Fruit fly (Drosophila melanogaster) whole organism, embryonic: ENCODE measurements around the gene CG15446.

Experiments
- Awh ChIP-seq: fragments of 200-800 bp; sonication (Bioruptor generic); IDR thresholded peaks from 2 replicates; pipeline ENCODE4, ENCODE4 v1.3.6; 2022; ENCODE audit warnings: missing biosample characterization, missing genetic modification characterization
- CG1024 ChIP-seq: fragments of 200-800 bp; sonication (Bioruptor generic); IDR thresholded peaks from 2 replicates; pipeline ENCODE4 v1.3.6; 2022; ENCODE audit warnings: missing biosample characterization, missing genetic modification characterization
- CG10274 ChIP-seq: fragments of 200-800 bp; sonication (Bioruptor generic); optimal IDR thresholded peaks from 3 replicates; lab custom pipeline; 2017; ENCODE audit warnings: missing biosample characterization, mild to moderate bottlenecking, missing genetic modification characterization
- CG11093 ChIP-seq: fragments of 200-800 bp; sonication (Bioruptor generic); IDR thresholded peaks from 3 replicates; pipeline ENCODE4 v1.3.6; 2022; ENCODE audit warnings: missing biosample characterization, missing genetic modification characterization
- CG12236 ChIP-seq: fragments of 200-800 bp; sonication (Bioruptor generic); optimal IDR thresholded peaks from 2 replicates; lab custom pipeline; 2016; ENCODE audit warnings: missing biosample characterization, missing genetic modification characterization
- CG13123 ChIP-seq: fragments of 200-800 bp; sonication (Bioruptor generic); optimal IDR thresholded peaks from 2 replicates; lab custom pipeline; 2016; ENCODE audit warnings: missing biosample characterization, missing genetic modification characterization
- CG14050 ChIP-seq: fragments of 200-800 bp; sonication (Bioruptor generic); IDR thresholded peaks from 3 replicates; pipeline ENCODE4 v1.3.6; 2022; ENCODE audit warnings: missing biosample characterization, missing genetic modification characterization
- CG16863 ChIP-seq: fragments of 200-800 bp; sonication (Bioruptor generic); optimal IDR thresholded peaks from 3 replicates; lab custom pipeline; 2016; ENCODE audit warnings: missing biosample characterization, missing genetic modification characterization
- CG17385 ChIP-seq: fragments of 200-800 bp; sonication (Bioruptor generic); optimal IDR thresholded peaks from 3 replicates; lab custom pipeline; 2018; ENCODE audit warnings: missing biosample characterization, mild to moderate bottlenecking, missing genetic modification characterization
- CG17802 ChIP-seq: fragments of 200-800 bp; sonication (Bioruptor generic); optimal IDR thresholded peaks from 2 replicates; lab custom pipeline; 2018; ENCODE audit warnings: missing biosample characterization, mild to moderate bottlenecking, missing genetic modification characterization, moderate library complexity
- CG18476 ChIP-seq: fragments of 200-800 bp; sonication (Bioruptor generic); optimal IDR thresholded peaks from 2 replicates; lab custom pipeline; 2016; ENCODE audit warnings: missing biosample characterization, mild to moderate bottlenecking, missing genetic modification characterization
- CG2202 ChIP-seq: fragments of 200-800 bp; sonication (Bioruptor generic); optimal IDR thresholded peaks from 2 replicates; lab custom pipeline; 2018; ENCODE audit warnings: missing biosample characterization, mild to moderate bottlenecking, missing genetic modification characterization
- CG2678 ChIP-seq: fragments of 200-800 bp; sonication (Bioruptor generic); optimal IDR thresholded peaks from 3 replicates; lab custom pipeline; 2019; ENCODE audit warnings: missing biosample characterization, mild to moderate bottlenecking, missing genetic modification characterization, moderate library complexity
- CG30403 ChIP-seq: fragments of 200-800 bp; sonication (Bioruptor generic); optimal IDR thresholded peaks from 3 replicates; lab custom pipeline; 2016; ENCODE audit warnings: missing biosample characterization, missing genetic modification characterization
- CG3407 ChIP-seq: fragments of 200-800 bp; sonication (Bioruptor generic); optimal IDR thresholded peaks from 2 replicates; lab custom pipeline; 2018; ENCODE audit warnings: missing biosample characterization, mild to moderate bottlenecking, missing genetic modification characterization
- CG4282 ChIP-seq: fragments of 200-800 bp; sonication (Bioruptor generic); optimal IDR thresholded peaks from 2 replicates; lab custom pipeline; 2016; ENCODE audit warnings: missing biosample characterization, missing genetic modification characterization
- CG4707 ChIP-seq: fragments of 200-800 bp; sonication (Bioruptor generic); optimal IDR thresholded peaks from 2 replicates; lab custom pipeline; 2018; ENCODE audit warnings: missing biosample characterization, mild to moderate bottlenecking, missing genetic modification characterization, moderate library complexity
- CG6683 ChIP-seq: fragments of 200-800 bp; sonication (Bioruptor generic); optimal IDR thresholded peaks from 2 replicates; lab custom pipeline; 2017; ENCODE audit warnings: missing biosample characterization, mild to moderate bottlenecking, missing genetic modification characterization, missing genetic modification reagents
- CG8281 ChIP-seq: fragments of 200-800 bp; sonication (Bioruptor generic); optimal IDR thresholded peaks from 2 replicates; lab custom pipeline; 2018; ENCODE audit warnings: missing biosample characterization, mild to moderate bottlenecking, missing genetic modification characterization, moderate library complexity
- CG9817 ChIP-seq: fragments of 200-800 bp; sonication (Bioruptor generic); optimal IDR thresholded peaks from 2 replicates; lab custom pipeline; 2018; ENCODE audit warnings: missing biosample characterization, mild to moderate bottlenecking, missing genetic modification characterization, moderate library complexity
- Eip74EF ChIP-seq, 2 experiments: fragments of 200-800 bp in 1 of 2; fragments of >200 bp in 1 of 2; sonication (Bioruptor generic) in 1 of 2; optimal IDR thresholded peaks; 2 replicates each; lab custom pipeline; 2017 to 2019; ENCODE audit warnings: missing biosample characterization in 2 of 2, missing genetic modification characterization in 2 of 2, mild to moderate bottlenecking in 1 of 2, moderate library complexity in 1 of 2
- Ets97D ChIP-seq: fragments of 200-800 bp; sonication (Bioruptor generic); optimal IDR thresholded peaks from 3 replicates; lab custom pipeline; 2016; ENCODE audit warnings: missing biosample characterization, missing genetic modification characterization
- Gug ChIP-seq: fragments of 200-800 bp; sonication (Bioruptor generic); IDR thresholded peaks from 4 replicates; pipeline ENCODE4 v1.3.6; 2022; ENCODE audit warnings: missing biosample characterization, missing genetic modification characterization
- HLH4C ChIP-seq: fragments of 200-800 bp; sonication (Bioruptor generic); IDR thresholded peaks from 3 replicates; pipeline ENCODE4 v1.3.6; 2022; ENCODE audit warnings: missing biosample characterization, missing genetic modification characterization; ENCODE audit not compliant: partially characterized antibody
- Jarid2 ChIP-seq: fragments of 200-800 bp; sonication (Bioruptor generic); optimal IDR thresholded peaks from 3 replicates; lab custom pipeline; 2017; ENCODE audit warnings: mild to moderate bottlenecking, missing biosample characterization, missing genetic modification reagents, missing genetic modification characterization
- Mad ChIP-seq: fragments of 200-800 bp; sonication (Bioruptor generic); optimal IDR thresholded peaks from 2 replicates; lab custom pipeline; 2016; ENCODE audit warnings: missing biosample characterization, missing genetic modification characterization
- NFAT ChIP-seq: fragments of 200-800 bp; sonication (Bioruptor generic); IDR thresholded peaks from 2 replicates; pipeline ENCODE4 v1.3.6; 2022; ENCODE audit warnings: missing biosample characterization, missing genetic modification characterization
- NK7.1 ChIP-seq: fragments of 200-800 bp; sonication (Bioruptor generic); optimal IDR thresholded peaks from 3 replicates; lab custom pipeline; 2016; ENCODE audit warnings: missing biosample characterization, missing genetic modification characterization
- PHDP ChIP-seq: fragments of 200-800 bp; sonication (Bioruptor generic); optimal IDR thresholded peaks from 3 replicates; lab custom pipeline; 2018; ENCODE audit warnings: missing biosample characterization, mild to moderate bottlenecking, missing genetic modification characterization, moderate library complexity
- Ravus ChIP-seq: fragments of 200-800 bp; sonication (Bioruptor generic); IDR thresholded peaks from 2 replicates; pipeline ENCODE4 v1.3.6; 2022; ENCODE audit warnings: missing biosample characterization, missing genetic modification characterization
- Taf1 ChIP-seq: fragments of 200-800 bp; sonication (Bioruptor generic); IDR thresholded peaks from 2 replicates; pipeline ENCODE4 v1.3.6; 2022; ENCODE audit warnings: missing biosample characterization, missing genetic modification characterization
- Vsx1 ChIP-seq: fragments of 200-800 bp; sonication (Bioruptor generic); optimal IDR thresholded peaks from 2 replicates; lab custom pipeline; 2017; ENCODE audit warnings: missing biosample characterization, mild to moderate bottlenecking, missing genetic modification characterization, missing genetic modification reagents
- ab ChIP-seq: fragments of 200-800 bp; sonication (Bioruptor generic); optimal IDR thresholded peaks from 2 replicates; lab custom pipeline; 2016; ENCODE audit warnings: missing biosample characterization, missing genetic modification characterization
- chn ChIP-seq: fragments of 200-800 bp; sonication (Bioruptor generic); optimal IDR thresholded peaks from 2 replicates; lab custom pipeline; 2016; ENCODE audit warnings: missing biosample characterization, missing genetic modification characterization
- disco-r ChIP-seq: fragments of 200-800 bp; sonication (Bioruptor generic); optimal IDR thresholded peaks from 2 replicates; lab custom pipeline; 2016; ENCODE audit warnings: missing biosample characterization, missing genetic modification characterization
- dmrt99B ChIP-seq: fragments of 200-800 bp; sonication (Bioruptor generic); optimal IDR thresholded peaks from 2 replicates; lab custom pipeline; 2018; ENCODE audit warnings: missing biosample characterization, mild to moderate bottlenecking, missing genetic modification characterization, moderate library complexity
- exex ChIP-seq: fragments of 200-800 bp; sonication (Bioruptor generic); optimal IDR thresholded peaks from 4 replicates; lab custom pipeline; 2018; ENCODE audit warnings: missing biosample characterization, mild to moderate bottlenecking, missing genetic modification characterization, moderate library complexity
- fd102C ChIP-seq: fragments of 200-800 bp; sonication (Bioruptor generic); optimal IDR thresholded peaks from 2 replicates; lab custom pipeline; 2018; ENCODE audit warnings: missing biosample characterization, mild to moderate bottlenecking, missing genetic modification characterization, moderate library complexity
- gcm2 ChIP-seq: fragments of 200-800 bp; sonication (Bioruptor generic); optimal IDR thresholded peaks from 2 replicates; lab custom pipeline; 2016; ENCODE audit warnings: missing biosample characterization, missing genetic modification characterization
- grn ChIP-seq: fragments of 200-800 bp; sonication (Bioruptor generic); optimal IDR thresholded peaks from 3 replicates; lab custom pipeline; 2017; ENCODE audit warnings: missing biosample characterization, missing genetic modification characterization
- ham ChIP-seq: fragments of 200-800 bp; sonication (Bioruptor generic); IDR thresholded peaks from 2 replicates; pipeline ENCODE4 v1.3.6; 2022; ENCODE audit warnings: missing biosample characterization, missing genetic modification characterization
- inv ChIP-seq: fragments of 200-800 bp; sonication (Bioruptor generic); IDR thresholded peaks from 2 replicates; pipeline ENCODE4 v1.3.6; 2022; ENCODE audit warnings: missing biosample characterization, missing genetic modification characterization; ENCODE audit not compliant: partially characterized antibody
- ken ChIP-seq: fragments of 200-800 bp; sonication (Bioruptor generic); IDR thresholded peaks from 3 replicates; pipeline ENCODE4 v1.3.6; 2022; ENCODE audit warnings: missing biosample characterization, missing genetic modification characterization
- lov ChIP-seq, 2 experiments: fragments of 200-800 bp in 1 of 2; fragments of >200 bp in 1 of 2; sonication (Bioruptor generic) in 1 of 2; IDR thresholded peaks in 1 of 2; optimal IDR thresholded peaks in 1 of 2; 2 replicates in 1 of 2; 3 replicates in 1 of 2; pipeline versions ENCODE4 v1.3.6 to Lab custom; 2017 to 2022; ENCODE audit warnings: missing biosample characterization in 1 of 2, missing genetic modification characterization in 1 of 2
- maf-S ChIP-seq: fragments of 200-800 bp; sonication (Bioruptor generic); optimal IDR thresholded peaks from 2 replicates; lab custom pipeline; 2016; ENCODE audit warnings: missing biosample characterization, missing genetic modification characterization
- pb ChIP-seq: fragments of 200-800 bp; sonication (Bioruptor generic); optimal IDR thresholded peaks from 3 replicates; lab custom pipeline; 2016; ENCODE audit warnings: missing biosample characterization, missing genetic modification characterization
- sr ChIP-seq: fragments of 200-800 bp; sonication (Bioruptor generic); IDR thresholded peaks from 3 replicates; pipeline ENCODE4 v1.3.6; 2022; ENCODE audit warnings: missing biosample characterization, missing genetic modification characterization
- stc ChIP-seq: fragments of 200-800 bp; sonication (Bioruptor generic); IDR thresholded peaks from 2 replicates; pipeline ENCODE4 v1.3.6; 2022; ENCODE audit warnings: missing biosample characterization, missing genetic modification characterization
- tup ChIP-seq: fragments of 200-800 bp; sonication (Bioruptor generic); optimal IDR thresholded peaks from 2 replicates; lab custom pipeline; 2016; ENCODE audit warnings: missing biosample characterization, mild to moderate bottlenecking, missing genetic modification characterization, moderate library complexity
- tx ChIP-seq: fragments of 200-800 bp; sonication (Bioruptor generic); optimal IDR thresholded peaks from 2 replicates; lab custom pipeline; 2016; ENCODE audit warnings: missing biosample characterization, missing genetic modification characterization

CG15446 gene

dm6 chrX:21058991-21059390, 43.0 kb downstream of the CG15446 start (continued):
- TF ChIP-seq CG14050 (GFP tag; lab: Robert Waterston, UW) (peak; percentile 85), Mad (peak; percentile 86), stc (GFP tag; lab: Robert Waterston, UW) (peak; percentile 89), Ravus (GFP tag; lab: Robert Waterston, UW) (peak; percentile 29; the same call in 1 of the 2 replicates), CG17385 (GFP tag; lab: Kevin White, UChicago) (peak; percentile 91), CG10274 (GFP tag; lab: Kevin White, UChicago) (peak; percentile 65), CG1024 (peak; percentile 76), Vsx1 (peak; percentile 56), Ets97D (GFP tag; lab: Kevin White, UChicago) (peak; percentile 77), Taf1 (GFP tag; lab: Robert Waterston, UW) (peak; percentile 41; the same call in 1 of the 2 replicates), CG17802 (tag; lab: Kevin White, UChicago) (peak; percentile 77), HLH4C (GFP tag; lab: Robert Waterston, UW) (no peak), CG12236 (peak; percentile 65), Awh (GFP tag; lab: Robert Waterston, UW) (peak; percentile 81), Gug (peak; percentile 69), CG16863 (GFP tag; lab: Kevin White, UChicago) (peak; percentile 92), tx (peak; percentile 89), exex (tag; lab: Kevin White, UChicago) (peak; percentile 21), sr (GFP tag; lab: Robert Waterston, UW) (no peak; the same call in 2 of the 3 replicates), NK7.1 (peak; percentile 86), CG3407 (peak; percentile 80), CG11093 (GFP tag; lab: Robert Waterston, UW) (peak; percentile 79), gcm2 (GFP tag; lab: Kevin White, UChicago) (peak; percentile 84), Eip74EF (GFP tag; optimal IDR thresholded peaks at IDR 0.05; lab: Kevin White, UChicago) (peak in 1 of 2 experiments; percentile 94), CG4282 (GFP tag; lab: Kevin White, UChicago) (peak; percentile 78), Jarid2 (peak; percentile 49), CG2202 (peak; percentile 84), ken (GFP tag; lab: Robert Waterston, UW) (peak; percentile 89), fd102C (GFP tag; lab: Kevin White, UChicago) (no peak), lov (optimal IDR thresholded peaks at IDR 0.05; lab: Kevin White, UChicago) (no peak), lov (GFP tag; IDR thresholded peaks at IDR 0.05; lab: Robert Waterston, UW) (peak; percentile 80; the same call in 2 of the 3 replicates), ab (GFP tag; lab: Kevin White, UChicago) (peak; percentile 79), tup (GFP tag; lab: Kevin White, UChicago) (peak; percentile 79), PHDP (peak; percentile 93), CG4707 (GFP tag; lab: Kevin White, UChicago) (peak; percentile 84), chn (GFP tag; lab: Kevin White, UChicago) (peak; percentile 90), CG18476 (GFP tag; lab: Kevin White, UChicago) (peak; percentile 80), CG2678 (tag; lab: Kevin White, UChicago) (peak; percentile 93), CG8281 (tag; lab: Kevin White, UChicago) (peak; percentile 83), maf-S (peak; percentile 82), disco-r (GFP tag; lab: Kevin White, UChicago) (peak; percentile 74), inv (no peak), CG9817 (tag; lab: Kevin White, UChicago) (peak; percentile 91), pb (peak; percentile 93), NFAT (GFP tag; lab: Robert Waterston, UW) (0 out of 2 replicates have a peak, but pooled peaks have one; percentile 16), CG6683 (peak; percentile 66), CG30403 (GFP tag; lab: Kevin White, UChicago) (peak; percentile 91), ham (GFP tag; lab: Robert Waterston, UW) (0 out of 2 replicates have a peak, but pooled peaks have one; percentile 36), grn (GFP tag; lab: Kevin White, UChicago) (peak; percentile 58), CG13123 (GFP tag; lab: Kevin White, UChicago) (peak; percentile 79), dmrt99B (peak; percentile 95)
